Worm (Caenorhabditis elegans): ENCODE results near the gene srh-22.

DNA sequence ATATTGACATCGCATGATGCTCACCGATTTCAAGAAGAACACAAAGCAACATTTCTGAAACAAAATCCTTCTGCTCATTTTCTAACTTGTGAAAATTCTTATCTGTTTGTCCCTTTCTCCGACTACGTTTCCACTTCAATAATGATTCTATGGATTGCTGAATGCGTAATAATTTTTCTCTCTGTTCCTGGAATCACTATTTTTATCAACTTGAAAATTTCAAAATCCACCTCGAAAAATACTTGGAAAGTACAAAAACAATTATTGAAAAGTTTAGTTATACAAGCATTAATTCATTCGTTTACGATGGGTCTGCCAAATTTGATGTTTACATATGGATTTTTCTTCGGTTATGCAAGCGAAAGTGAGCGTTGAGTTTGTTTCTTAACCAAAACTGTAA lies at the start of gene srh-22:
- no peak for TF ChIP-seq elt-1 (tag; optimal IDR thresholded peaks at IDR 0.05)
- TF ChIP-seq nfya-1 (tag; optimal IDR thresholded peaks at IDR 0.05; ENCODE audit: insufficient read depth), result no peak
- no peak for TF ChIP-seq ama-1 (optimal IDR thresholded peaks at IDR 0.05)
- TF ChIP-seq fos-1 (tag; optimal IDR thresholded peaks at IDR 0.05), result no peak
- TF ChIP-seq pqm-1 (tag; optimal IDR thresholded peaks at IDR 0.05), result no peak
- TF ChIP-seq nhr-12 (tag; optimal IDR thresholded peaks at IDR 0.05), result no peak

Data from whole organism, L3 larva.